Fruit fly (Drosophila melanogaster) whole organism, embryonic: ENCODE measurements around the gene CG6933.
A peak's percentile ranks its signal among the peaks of the same experiment; 100 is the strongest.

Experiments used
- ATbp ChIP-seq: fragments of 200-800 bp; sonication (Bioruptor generic); optimal IDR thresholded peaks from 2 replicates; lab custom pipeline; 2017; ENCODE audit warnings: missing biosample characterization, mild to moderate bottlenecking, missing genetic modification characterization, missing genetic modification reagents
- Aef1 ChIP-seq: fragments of 200-800 bp; sonication (Bioruptor generic); IDR thresholded peaks from 3 replicates; pipeline ENCODE4 v1.3.6; 2022; ENCODE audit warnings: missing biosample characterization, missing genetic modification characterization
- BEAF-32 ChIP-seq: fragments of 200-800 bp; sonication (Bioruptor generic); optimal IDR thresholded peaks from 3 replicates; lab custom pipeline; 2017; ENCODE audit warnings: missing biosample characterization, missing genetic modification characterization, mild to moderate bottlenecking, moderate library complexity, missing genetic modification reagents
- Bdp1 ChIP-seq: fragments of 200-800 bp; sonication (Bioruptor generic); optimal IDR thresholded peaks from 3 replicates; lab custom pipeline; 2016; ENCODE audit warnings: missing biosample characterization, missing genetic modification characterization
- Bteb2 ChIP-seq: fragments of 200-800 bp; sonication (Bioruptor generic); optimal IDR thresholded peaks from 2 replicates; lab custom pipeline; 2016; ENCODE audit warnings: missing biosample characterization, missing genetic modification characterization
- CG10267 ChIP-seq: fragments of 200-800 bp; sonication (Bioruptor generic); optimal IDR thresholded peaks from 2 replicates; lab custom pipeline; 2018; ENCODE audit warnings: missing biosample characterization, mild to moderate bottlenecking, missing genetic modification characterization, moderate library complexity
- CG11504 ChIP-seq: fragments of 200-800 bp; sonication (Bioruptor generic); optimal IDR thresholded peaks from 3 replicates; lab custom pipeline; 2019; ENCODE audit warnings: missing biosample characterization, mild to moderate bottlenecking, missing genetic modification characterization, moderate library complexity
- CG12299 ChIP-seq: fragments of 200-800 bp; sonication (Bioruptor generic); optimal IDR thresholded peaks from 2 replicates; lab custom pipeline; 2018; ENCODE audit warnings: missing biosample characterization, mild to moderate bottlenecking, missing genetic modification characterization
- CG13296 ChIP-seq: fragments of 200-800 bp; sonication (Bioruptor generic); optimal IDR thresholded peaks from 3 replicates; lab custom pipeline; 2018; ENCODE audit warnings: missing biosample characterization, mild to moderate bottlenecking, missing genetic modification characterization
- CG13624 ChIP-seq: fragments of 200-800 bp; sonication (Bioruptor generic); optimal IDR thresholded peaks from 2 replicates; lab custom pipeline; 2016; ENCODE audit warnings: missing biosample characterization, missing genetic modification characterization
- CG14441 ChIP-seq: fragments of 200-800 bp; sonication (Bioruptor generic); IDR thresholded peaks from 2 replicates; pipeline ENCODE4 v1.3.6; 2022; ENCODE audit warnings: missing biosample characterization, missing genetic modification characterization
- CG1603 ChIP-seq: fragments of 200-800 bp; sonication (Bioruptor generic); optimal IDR thresholded peaks from 2 replicates; lab custom pipeline; 2019; ENCODE audit warnings: missing biosample characterization, mild to moderate bottlenecking, missing genetic modification characterization, moderate library complexity
- CG16813 ChIP-seq: fragments of 200-800 bp; sonication (Bioruptor generic); IDR thresholded peaks from 3 replicates; pipeline ENCODE4 v1.3.6; 2022; ENCODE audit warnings: missing biosample characterization, missing genetic modification characterization; ENCODE audit not compliant: partially characterized antibody
- CG16863 ChIP-seq: fragments of 200-800 bp; sonication (Bioruptor generic); optimal IDR thresholded peaks from 3 replicates; lab custom pipeline; 2016; ENCODE audit warnings: missing biosample characterization, missing genetic modification characterization
- CG18476 ChIP-seq: fragments of 200-800 bp; sonication (Bioruptor generic); optimal IDR thresholded peaks from 2 replicates; lab custom pipeline; 2016; ENCODE audit warnings: missing biosample characterization, mild to moderate bottlenecking, missing genetic modification characterization
- CG18599 ChIP-seq: fragments of 200-800 bp; sonication (Bioruptor generic); optimal IDR thresholded peaks from 3 replicates; lab custom pipeline; 2017; ENCODE audit warnings: missing biosample characterization, missing genetic modification characterization, mild to moderate bottlenecking, moderate library complexity, missing genetic modification reagents
- CG2116 ChIP-seq: fragments of 200-800 bp; sonication (Bioruptor generic); optimal IDR thresholded peaks from 3 replicates; lab custom pipeline; 2018; ENCODE audit warnings: missing biosample characterization, mild to moderate bottlenecking, missing genetic modification characterization
- CG33557 ChIP-seq: fragments of 200-800 bp; sonication (Bioruptor generic); optimal IDR thresholded peaks from 2 replicates; lab custom pipeline; 2019; ENCODE audit warnings: missing biosample characterization, mild to moderate bottlenecking, missing genetic modification characterization, moderate library complexity
- CG3847 ChIP-seq: fragments of 200-800 bp; sonication (Bioruptor generic); IDR thresholded peaks from 2 replicates; pipeline ENCODE4 v1.3.6; 2022; ENCODE audit warnings: missing biosample characterization, missing genetic modification characterization
- CG7357 ChIP-seq: fragments of 200-800 bp; sonication (Bioruptor generic); IDR thresholded peaks from 3 replicates; pipeline ENCODE4 v1.3.6; 2022; ENCODE audit warnings: missing biosample characterization, missing genetic modification characterization
- CG7556 ChIP-seq: fragments of 200-800 bp; sonication (Bioruptor generic); optimal IDR thresholded peaks from 2 replicates; lab custom pipeline; 2017; ENCODE audit warnings: missing biosample characterization, mild to moderate bottlenecking, missing genetic modification characterization
- CG8281 ChIP-seq: fragments of 200-800 bp; sonication (Bioruptor generic); optimal IDR thresholded peaks from 2 replicates; lab custom pipeline; 2018; ENCODE audit warnings: missing biosample characterization, mild to moderate bottlenecking, missing genetic modification characterization, moderate library complexity
- CG8765 ChIP-seq: fragments of 200-800 bp; sonication (Bioruptor generic); IDR thresholded peaks from 2 replicates; pipeline ENCODE4 v1.3.6; 2022; ENCODE audit warnings: missing biosample characterization, missing genetic modification characterization
- CG9609 ChIP-seq: fragments of 200-800 bp; sonication (Bioruptor generic); optimal IDR thresholded peaks from 3 replicates; lab custom pipeline; 2016; ENCODE audit warnings: missing biosample characterization, missing genetic modification characterization
- CG9817 ChIP-seq: fragments of 200-800 bp; sonication (Bioruptor generic); optimal IDR thresholded peaks from 2 replicates; lab custom pipeline; 2018; ENCODE audit warnings: missing biosample characterization, mild to moderate bottlenecking, missing genetic modification characterization, moderate library complexity
- Gsc ChIP-seq: fragments of 200-800 bp; sonication (Bioruptor generic); IDR thresholded peaks from 2 replicates; pipeline ENCODE4 v1.3.6; 2022; ENCODE audit warnings: missing biosample characterization, missing genetic modification characterization
- H2.0 ChIP-seq: fragments of 200-800 bp; sonication (Bioruptor generic); IDR thresholded peaks from 2 replicates; pipeline ENCODE4 v1.3.6; 2022; ENCODE audit warnings: missing biosample characterization, missing genetic modification characterization
- Hand ChIP-seq: fragments of 200-800 bp; sonication (Bioruptor generic); optimal IDR thresholded peaks from 2 replicates; lab custom pipeline; 2017; ENCODE audit warnings: mild to moderate bottlenecking, missing biosample characterization, missing genetic modification reagents, missing genetic modification characterization
- Hmr ChIP-seq: fragments of 200-800 bp; sonication (Bioruptor generic); optimal IDR thresholded peaks from 3 replicates; lab custom pipeline; 2017; ENCODE audit warnings: mild to moderate bottlenecking, missing biosample characterization, missing genetic modification reagents, missing genetic modification characterization
- Jarid2 ChIP-seq: fragments of 200-800 bp; sonication (Bioruptor generic); optimal IDR thresholded peaks from 3 replicates; lab custom pipeline; 2017; ENCODE audit warnings: mild to moderate bottlenecking, missing biosample characterization, missing genetic modification reagents, missing genetic modification characterization
- Mes4 ChIP-seq: fragments of 200-800 bp; sonication (Bioruptor generic); optimal IDR thresholded peaks from 2 replicates; lab custom pipeline; 2016; ENCODE audit warnings: missing biosample characterization, missing genetic modification characterization
- Rx ChIP-seq: fragments of 200-800 bp; sonication (Bioruptor generic); IDR thresholded peaks from 2 replicates; pipeline ENCODE4 v1.3.6; 2022; ENCODE audit warnings: missing biosample characterization, missing genetic modification characterization
- YL-1 ChIP-seq: fragments of 200-800 bp; sonication (Bioruptor generic); optimal IDR thresholded peaks from 3 replicates; lab custom pipeline; 2017; ENCODE audit warnings: missing biosample characterization, mild to moderate bottlenecking, missing genetic modification characterization
- bigmax ChIP-seq: fragments of 200-800 bp; sonication (Bioruptor generic); optimal IDR thresholded peaks from 2 replicates; lab custom pipeline; 2018; ENCODE audit warnings: missing biosample characterization, mild to moderate bottlenecking, missing genetic modification characterization
- cg ChIP-seq: fragments of 200-800 bp; sonication (Bioruptor generic); optimal IDR thresholded peaks from 3 replicates; lab custom pipeline; 2019; ENCODE audit warnings: missing biosample characterization, mild to moderate bottlenecking, missing genetic modification characterization, moderate library complexity
- crp ChIP-seq, 2 experiments: fragments of 200-800 bp; sonication (Bioruptor generic); optimal IDR thresholded peaks; 2 replicates in 1 of 2; 3 replicates in 1 of 2; lab custom pipeline; 2017; ENCODE audit warnings: missing biosample characterization in 2 of 2, missing genetic modification characterization in 2 of 2, mild to moderate bottlenecking in 1 of 2, moderate library complexity in 1 of 2
- dati ChIP-seq: fragments of 200-800 bp; sonication (Bioruptor generic); IDR thresholded peaks from 2 replicates; pipeline ENCODE4 v1.3.6; 2022; ENCODE audit warnings: missing biosample characterization, missing genetic modification characterization
- fru ChIP-seq: fragments of >200 bp; optimal IDR thresholded peaks from 2 replicates; lab custom pipeline; 2017
- gsb-n ChIP-seq: fragments of 200-800 bp; sonication (Bioruptor generic); optimal IDR thresholded peaks from 3 replicates; lab custom pipeline; 2018; ENCODE audit warnings: missing biosample characterization, mild to moderate bottlenecking, missing genetic modification characterization
- ham ChIP-seq: fragments of 200-800 bp; sonication (Bioruptor generic); IDR thresholded peaks from 2 replicates; pipeline ENCODE4 v1.3.6; 2022; ENCODE audit warnings: missing biosample characterization, missing genetic modification characterization
- oc ChIP-seq: fragments of 200-800 bp; sonication (Bioruptor generic); optimal IDR thresholded peaks from 2 replicates; lab custom pipeline; 2018; ENCODE audit warnings: missing biosample characterization, mild to moderate bottlenecking, missing genetic modification characterization, moderate library complexity
- sc ChIP-seq, 3 experiments: fragments of >200 bp in 2 of 3; fragments of 200-800 bp in 1 of 3; sonication (Bioruptor generic) in 1 of 3; optimal IDR thresholded peaks; 2 replicates in 2 of 3; 3 replicates in 1 of 3; lab custom pipeline; 2017; ENCODE audit warnings: mild to moderate bottlenecking in 1 of 3, missing biosample characterization in 1 of 3, missing genetic modification characterization in 1 of 3, missing genetic modification reagents in 1 of 3
- scrt ChIP-seq: fragments of 200-800 bp; sonication (Bioruptor generic); optimal IDR thresholded peaks from 2 replicates; lab custom pipeline; 2018; ENCODE audit warnings: missing biosample characterization, mild to moderate bottlenecking, missing genetic modification characterization, moderate library complexity
- sim ChIP-seq: fragments of 200-800 bp; sonication (Bioruptor generic); IDR thresholded peaks from 2 replicates; pipeline ENCODE4 v1.3.6; 2022; ENCODE audit warnings: missing biosample characterization, missing genetic modification characterization
- tgo ChIP-seq: fragments of 200-800 bp; sonication (Bioruptor generic); IDR thresholded peaks from 3 replicates; pipeline ENCODE4 v1.3.6; 2022; ENCODE audit warnings: missing biosample characterization, missing genetic modification characterization
- toy ChIP-seq: fragments of 200-800 bp; sonication (Bioruptor generic); IDR thresholded peaks from 2 replicates; pipeline ENCODE4 v1.3.6; 2022; ENCODE audit warnings: missing biosample characterization, missing genetic modification characterization
- trh ChIP-seq: fragments of 200-800 bp; sonication (Bioruptor generic); optimal IDR thresholded peaks from 2 replicates; lab custom pipeline; 2016; ENCODE audit warnings: missing biosample characterization, missing genetic modification characterization
- yki ChIP-seq: fragments of >200 bp; optimal IDR thresholded peaks from 3 replicates; lab custom pipeline; 2018

CG6933 gene

DNA sequence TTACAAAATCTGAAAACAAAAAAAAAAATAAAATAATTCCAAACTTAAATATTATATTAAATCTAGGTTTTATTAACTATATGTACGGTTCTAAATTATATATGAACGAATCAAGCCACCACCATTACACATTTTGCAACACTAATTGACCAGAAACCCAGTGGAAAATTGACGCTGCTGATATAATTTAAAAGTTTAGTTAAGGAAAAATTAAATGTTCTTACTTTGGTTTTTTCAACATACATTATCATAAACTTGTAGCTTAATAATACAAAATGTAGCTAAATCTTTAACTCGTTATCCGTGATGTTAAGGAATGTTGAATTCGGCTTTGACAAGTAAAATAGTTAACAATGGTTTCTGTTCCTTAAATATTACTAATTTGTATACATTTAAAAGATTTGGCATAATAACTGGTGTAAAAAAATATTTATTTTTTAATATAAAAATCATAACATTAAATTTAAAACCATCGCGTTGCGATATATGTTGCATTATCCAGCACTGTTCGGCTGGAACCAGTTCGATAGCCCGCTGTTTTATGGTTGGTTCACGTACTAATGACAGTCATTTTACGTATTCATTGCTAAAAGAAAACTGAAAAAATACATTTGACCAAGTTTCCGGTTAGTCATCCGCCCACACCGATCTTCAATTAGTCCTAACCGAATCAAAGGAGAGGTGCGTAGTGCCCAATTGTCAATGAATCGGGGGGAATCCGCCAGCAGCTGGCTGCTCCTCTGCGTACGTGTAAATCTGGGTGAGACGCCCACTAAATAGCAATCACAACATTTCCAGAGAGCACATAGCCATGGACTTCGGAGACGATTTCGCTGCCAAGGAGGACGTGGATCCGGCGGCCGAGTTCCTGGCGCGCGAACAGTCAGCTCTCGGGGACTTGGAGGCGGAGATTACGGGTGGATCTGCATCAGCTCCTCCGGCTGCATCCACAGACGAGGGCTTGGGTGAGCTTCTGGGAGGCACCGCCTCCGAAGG is 22.1 kb upstream of the CG6933 start (continued):
- TF ChIP-seq trh = peak; percentile 3
- no peak for TF ChIP-seq CG16863
- peak; percentile 76 for TF ChIP-seq BEAF-32 (GFP tag; lab: Kevin White, UChicago)
- peak; percentile 81 for TF ChIP-seq CG10267 (tag; lab: Kevin White, UChicago)
- TF ChIP-seq CG7357 (GFP tag; lab: Robert Waterston, UW) = no peak; the same call in 2 of the 3 replicates
- no peak for TF ChIP-seq CG9609 (GFP tag; lab: Kevin White, UChicago)
- TF ChIP-seq Jarid2 (GFP tag; lab: Kevin White, UChicago) = no peak
- no peak for TF ChIP-seq fru (lab: Kevin White, UChicago)
- no peak for TF ChIP-seq Bdp1
- peak; percentile 47; the same call in 1 of the 2 replicates for TF ChIP-seq CG8765 (GFP tag; lab: Robert Waterston, UW)
- no peak for TF ChIP-seq Bteb2
- TF ChIP-seq ham (GFP tag; lab: Robert Waterston, UW) = no peak
- no peak for TF ChIP-seq oc (tag; lab: Kevin White, UChicago)
- TF ChIP-seq cg (GFP tag; lab: Kevin White, UChicago) = no peak
- peak; percentile 53 for TF ChIP-seq H2.0
- TF ChIP-seq YL-1 = no peak
- peak; percentile 54 for TF ChIP-seq CG12299
- TF ChIP-seq tgo = no peak; the same call in 1 of the 3 replicates
- TF ChIP-seq Hmr (GFP tag; lab: Kevin White, UChicago) = peak; percentile 61
- 0 out of 2 replicates have a peak, but pooled peaks have one; percentile 23 for TF ChIP-seq Rx (GFP tag; lab: Robert Waterston, UW)
- TF ChIP-seq CG1603 (tag; lab: Kevin White, UChicago) = peak; percentile 6
- TF ChIP-seq sim (GFP tag; lab: Robert Waterston, UW) = 0 out of 2 replicates have a peak, but pooled peaks have one; percentile 7
- TF ChIP-seq CG33557 (GFP tag; lab: Kevin White, UChicago) = peak; percentile 39
- no peak for TF ChIP-seq bigmax (GFP tag; lab: Kevin White, UChicago)
- TF ChIP-seq crp (GFP tag; optimal IDR thresholded peaks at IDR 0.05; lab: Kevin White, UChicago) = peak in 1 of 2 experiments; percentile 28
- peak; percentile 48 for TF ChIP-seq Hand
- no peak for TF ChIP-seq gsb-n (tag; lab: Kevin White, UChicago)
- TF ChIP-seq CG13296 (GFP tag; lab: Kevin White, UChicago) = peak; percentile 63
- TF ChIP-seq CG11504 (tag; lab: Kevin White, UChicago) = peak; percentile 67
- TF ChIP-seq CG14441 (GFP tag; lab: Robert Waterston, UW) = peak; percentile 77
- TF ChIP-seq CG9817 = peak; percentile 50
- peak; percentile 66 for TF ChIP-seq CG3847 (GFP tag; lab: Robert Waterston, UW)
- TF ChIP-seq Gsc (GFP tag; lab: Robert Waterston, UW) = no peak
- no peak for TF ChIP-seq CG13624
- TF ChIP-seq CG7556 = peak; percentile 64
- TF ChIP-seq sc (optimal IDR thresholded peaks at IDR 0.05; lab: Kevin White, UChicago) = no peak
- TF ChIP-seq sc (GFP tag; optimal IDR thresholded peaks at IDR 0.05; lab: Kevin White, UChicago) = peak; percentile 34
- TF ChIP-seq Aef1 (GFP tag; lab: Robert Waterston, UW) = peak; percentile 35
- peak; percentile 18 for TF ChIP-seq CG18476 (GFP tag; lab: Kevin White, UChicago)
- TF ChIP-seq CG18599 (GFP tag; lab: Kevin White, UChicago) = peak; percentile 71
- TF ChIP-seq ATbp (GFP tag; lab: Kevin White, UChicago) = no peak
- TF ChIP-seq dati (GFP tag; lab: Robert Waterston, UW) = no peak
- TF ChIP-seq scrt (GFP tag; lab: Kevin White, UChicago) = peak; percentile 3
- no peak for TF ChIP-seq CG8281
- TF ChIP-seq yki (lab: Kevin White, UChicago) = no peak
- peak; percentile 72 for TF ChIP-seq CG16813 (GFP tag; lab: Robert Waterston, UW)
- peak; percentile 31 for TF ChIP-seq CG2116 (GFP tag; lab: Kevin White, UChicago)
- TF ChIP-seq Mes4 (GFP tag; lab: Kevin White, UChicago) = no peak
- no peak for TF ChIP-seq toy
